Worm (Caenorhabditis elegans): ENCODE measurements around the gene F56D6.9.

F56D6.9 gene

DNA sequence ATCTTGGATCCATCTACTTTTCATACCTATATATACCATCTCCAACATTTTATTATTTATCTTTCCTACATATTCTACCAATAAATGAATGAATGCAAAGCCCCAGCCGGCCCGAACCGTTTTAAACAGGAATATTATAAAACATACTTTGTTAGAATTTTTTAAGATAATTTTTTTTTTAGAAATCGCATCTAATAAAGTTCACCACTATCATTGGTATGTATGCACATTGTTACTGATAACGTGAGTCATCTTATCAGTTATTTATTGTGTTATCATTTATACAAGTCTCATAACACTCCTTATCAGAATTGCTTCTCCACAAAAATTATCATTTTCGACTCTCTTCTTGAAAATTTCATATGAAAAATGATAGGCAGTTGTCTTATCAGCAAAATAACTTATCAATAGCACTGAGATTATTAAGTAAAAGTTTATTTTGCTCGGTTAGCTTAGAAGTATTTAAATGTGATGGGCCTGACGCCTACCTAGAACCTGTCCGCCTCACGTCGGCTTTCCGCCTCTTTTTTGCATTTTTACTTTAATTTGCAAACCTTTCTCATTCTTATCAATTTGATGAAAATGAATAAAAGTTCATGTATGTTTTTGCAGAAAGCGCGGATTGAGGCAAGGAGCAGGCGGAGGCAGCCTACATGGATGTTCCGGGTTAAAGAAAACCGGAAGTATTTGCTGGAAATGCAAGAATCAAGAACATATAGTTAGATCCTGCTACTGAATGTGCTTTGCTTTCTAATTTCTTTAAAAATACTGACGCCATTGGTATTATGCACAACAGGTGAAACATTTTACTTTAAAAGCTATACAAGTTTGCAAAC is 7.8 kb downstream of the F56D6.9 start, which contains the start of gene srz-62:
Gene srz-62, plus strand, starts transcription at position 786 of the 836 bp plus-strand sequence.
- TF ChIP-seq die-1 (tag; optimal IDR thresholded peaks at IDR 0.05): no peak
- peak; percentile 44; the same call in 1 of the 2 replicates for TF ChIP-seq Y56A3A.18 (GFP tag; IDR thresholded peaks at IDR 0.05)
- TF ChIP-seq ets-4 (GFP tag; optimal IDR thresholded peaks at IDR 0.05): peak; percentile 89
- TF ChIP-seq nhr-80 (tag; optimal IDR thresholded peaks at IDR 0.05): peak; percentile 95
- peak in 1 of 2 experiments; percentile 48 for TF ChIP-seq let-607 (tag; optimal IDR thresholded peaks at IDR 0.05)
- TF ChIP-seq tbp1 (GFP tag; optimal IDR thresholded peaks at IDR 0.05): peak; percentile 17
- no peak for TF ChIP-seq lsy-27 (tag; optimal IDR thresholded peaks at IDR 0.05; ENCODE audit: borderline replicate concordance, insufficient read depth)
- TF ChIP-seq tlf-1 (GFP tag; optimal IDR thresholded peaks at IDR 0.05): peak; percentile 50
- no peak for TF ChIP-seq D2030.7 (GFP tag; IDR thresholded peaks at IDR 0.05)
- TF ChIP-seq atf-7 (tag; optimal IDR thresholded peaks at IDR 0.05): peak; percentile 82
- TF ChIP-seq unc-62 (GFP tag; optimal IDR thresholded peaks at IDR 0.05): peak; percentile 88
- peak; percentile 82 for TF ChIP-seq ztf-22 (GFP tag; optimal IDR thresholded peaks at IDR 0.05)

DNA sequence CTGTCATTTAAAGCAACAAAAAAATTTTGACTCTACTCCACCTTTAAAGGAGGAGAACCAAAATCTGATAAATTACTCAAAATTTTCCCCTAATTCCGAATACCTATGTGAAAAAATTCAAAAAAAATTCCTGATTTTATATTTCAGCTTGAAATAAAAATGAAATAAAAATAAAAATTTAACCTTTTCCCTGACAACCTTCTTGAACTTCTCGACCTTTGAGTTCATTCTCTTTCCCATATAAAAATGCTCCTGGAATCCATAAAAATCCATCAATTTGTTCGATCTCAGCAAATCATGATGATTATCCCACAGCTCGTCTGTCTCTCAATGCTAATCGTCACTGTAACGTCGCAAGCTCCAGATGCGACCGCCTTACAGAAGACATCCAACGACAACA is 10.8 kb downstream of the F56D6.9 start, which contains the start of gene F56D6.6:
Gene F56D6.6, plus strand, starts transcription at position 301 of the 400 bp plus-strand sequence.
- TF ChIP-seq ceh-79 (tag; optimal IDR thresholded peaks at IDR 0.05) (no peak), die-1 (tag; optimal IDR thresholded peaks at IDR 0.05) (no peak), let-607 (tag; optimal IDR thresholded peaks at IDR 0.05) (no peak), egrh-3 (GFP tag; IDR thresholded peaks at IDR 0.05) (no peak), rcor-1 (GFP tag; IDR thresholded peaks at IDR 0.05) (no peak), bed-1 (GFP tag; IDR thresholded peaks at IDR 0.05) (no peak), C17E4.6 (GFP tag; IDR thresholded peaks at IDR 0.05) (no peak), akir-1 (GFP tag; optimal IDR thresholded peaks at IDR 0.05) (no peak), attf-6 (GFP tag; IDR thresholded peaks at IDR 0.05) (no peak), ZK185.1 (tag; optimal IDR thresholded peaks at IDR 0.05; ENCODE audit: poor library complexity, severe bottlenecking) (no peak), egl-18 (GFP tag; IDR thresholded peaks at IDR 0.05) (no peak), K11D2.4 (GFP tag; IDR thresholded peaks at IDR 0.05) (no peak), repo-1 (tag; optimal IDR thresholded peaks at IDR 0.05) (no peak), tbx-9 (tag; optimal IDR thresholded peaks at IDR 0.05; ENCODE audit: borderline replicate concordance) (no peak)

DNA sequence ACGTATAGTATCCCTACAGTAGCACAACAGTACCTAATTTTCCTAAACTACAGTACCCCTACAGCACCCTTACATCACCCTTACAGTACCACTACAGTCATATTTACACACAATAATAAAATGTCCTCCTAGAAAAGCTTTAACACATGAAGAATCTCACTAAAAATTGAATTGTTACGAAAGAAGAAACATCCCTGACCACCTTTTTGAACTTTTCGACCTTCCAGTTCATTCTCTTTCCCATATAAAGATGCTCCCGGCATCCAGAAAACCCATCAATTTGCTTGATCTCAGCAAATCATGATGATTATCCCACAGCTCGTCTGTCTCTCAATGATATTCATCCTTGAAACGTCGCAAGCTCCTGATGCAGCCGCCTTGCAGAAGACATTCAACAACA is 12.5 kb downstream of the F56D6.9 start, which contains the start of gene F56D6.21:
Gene F56D6.21, plus strand, starts transcription at position 301 of the 400 bp plus-strand sequence.
- no peak for TF ChIP-seq athp-1 (tag; optimal IDR thresholded peaks at IDR 0.05)
- TF ChIP-seq let-526 (GFP tag; IDR thresholded peaks at IDR 0.05): no peak
- TF ChIP-seq bed-1 (GFP tag; IDR thresholded peaks at IDR 0.05): no peak
- no peak for TF ChIP-seq die-1 (tag; optimal IDR thresholded peaks at IDR 0.05)
- TF ChIP-seq nhr-80 (tag; optimal IDR thresholded peaks at IDR 0.05): no peak
- no peak for TF ChIP-seq ztf-6 (GFP tag; IDR thresholded peaks at IDR 0.05)
- no peak for TF ChIP-seq lin-26 (GFP tag; IDR thresholded peaks at IDR 0.05)
- TF ChIP-seq hlh-12 (tag; optimal IDR thresholded peaks at IDR 0.05): no peak
- TF ChIP-seq F57C9.4 (tag; optimal IDR thresholded peaks at IDR 0.05): no peak
- TF ChIP-seq lin-40 (tag; optimal IDR thresholded peaks at IDR 0.05): no peak

DNA sequence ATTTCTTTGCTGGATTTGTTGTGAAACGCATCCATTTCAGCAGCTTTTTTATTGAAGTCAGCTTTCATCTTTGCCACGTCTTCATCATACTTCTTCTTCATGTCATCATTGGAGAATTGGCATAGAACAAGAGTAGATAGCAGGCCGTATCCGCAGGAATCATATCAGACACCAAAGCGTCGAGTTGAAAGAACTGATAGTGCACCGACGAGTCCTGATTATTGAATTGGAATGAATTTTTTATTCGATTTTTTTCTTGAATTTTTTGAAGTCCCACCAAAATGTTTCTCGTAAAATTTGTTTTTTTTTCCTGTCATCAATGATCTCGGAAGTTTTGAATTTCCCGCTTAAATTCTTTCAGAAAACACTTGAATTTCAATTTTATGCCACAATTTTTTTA is 14.3 kb downstream of the F56D6.9 start, which contains the start of gene F56D6.11:
Gene F56D6.11, minus strand, starts transcription at position 101 of the 400 bp plus-strand sequence.
- TF ChIP-seq him-1 (tag; optimal IDR thresholded peaks at IDR 0.05) (no peak), D2030.7 (GFP tag; IDR thresholded peaks at IDR 0.05) (no peak), tbp1 (GFP tag; optimal IDR thresholded peaks at IDR 0.05) (no peak), hmg-20 (GFP tag; IDR thresholded peaks at IDR 0.05) (no peak), unc-130 (GFP tag; optimal IDR thresholded peaks at IDR 0.05) (no peak), egrh-3 (GFP tag; IDR thresholded peaks at IDR 0.05) (no peak), K11D2.4 (GFP tag; IDR thresholded peaks at IDR 0.05) (no peak), rpc-1 (optimal IDR thresholded peaks at IDR 0.05) (no peak), rpc-1 (tag; optimal IDR thresholded peaks at IDR 0.05) (no peak), somi-1 (GFP tag; optimal IDR thresholded peaks at IDR 0.05) (no peak), lin-40 (tag; optimal IDR thresholded peaks at IDR 0.05) (no peak), egl-18 (GFP tag; IDR thresholded peaks at IDR 0.05) (no peak), ztf-18 (tag; optimal IDR thresholded peaks at IDR 0.05) (no peak), madf-8 (GFP tag; conservative IDR thresholded peaks at IDR 0.05) (no peak), B0019.2 (GFP tag; conservative IDR thresholded peaks at IDR 0.05) (no peak), sea-2 (GFP tag; IDR thresholded peaks at IDR 0.05) (no peak), lin-54 (GFP tag; optimal IDR thresholded peaks at IDR 0.05) (no peak)

Data from whole organism, young adult.